Worm (Caenorhabditis elegans) whole organism, early embryonic: ENCODE data around the gene R13D7.2.
"Not testable (repeated sequence)": the region's sequence is repeated elsewhere in the genome, so short reads cannot be mapped to it uniquely, and the experiment has no call there.

Source experiments
- B0310.2 ChIP-seq: sonication (generic microtip); optimal IDR thresholded peaks from 2 replicates; lab custom pipeline; 2016; ENCODE audit warnings: mild to moderate bottlenecking, missing genetic modification characterization, missing compliant biosample characterization
- F13C5.2 ChIP-seq: sonication (generic microtip); optimal IDR thresholded peaks from 2 replicates; lab custom pipeline; 2017; ENCODE audit warnings: mild to moderate bottlenecking, missing genetic modification characterization, inconsistent platforms, missing compliant biosample characterization
- aly-1 ChIP-seq: sonication (generic microtip); optimal IDR thresholded peaks from 2 replicates; lab custom pipeline; 2016; ENCODE audit warnings: missing genetic modification characterization, missing compliant biosample characterization
- ama-1 ChIP-seq: fragments of 150-350 bp; optimal IDR thresholded peaks from 2 replicates; lab custom pipeline; 2014
- ceh-13 ChIP-seq: fragments of 200-800 bp; sonication (Bioruptor generic); optimal IDR thresholded peaks from 2 replicates; lab custom pipeline; 2018; ENCODE audit warnings: mild to moderate bottlenecking, missing genetic modification characterization, missing compliant biosample characterization
- ceh-36 ChIP-seq: sonication (generic microtip); optimal IDR thresholded peaks from 2 replicates; lab custom pipeline; 2016; ENCODE audit warnings: missing genetic modification characterization, inconsistent platforms, missing compliant biosample characterization
- ets-7 ChIP-seq: sonication (generic microtip); optimal IDR thresholded peaks from 2 replicates; lab custom pipeline; 2016; ENCODE audit warnings: missing genotype, missing genetic modification characterization, missing compliant biosample characterization
- flt-1 ChIP-seq: fragments of 200-800 bp; sonication (Bioruptor generic); IDR thresholded peaks from 2 replicates; pipeline ENCODE4 v1.3.6; 2022; ENCODE audit warnings: missing genetic modification characterization, missing compliant biosample characterization
- hmbx-1 ChIP-seq: sonication (generic microtip); optimal IDR thresholded peaks from 2 replicates; lab custom pipeline; 2016; ENCODE audit warnings: mild to moderate bottlenecking, missing genetic modification characterization, missing compliant biosample characterization
- hmg-4 ChIP-seq: fragments of 200-800 bp; sonication (Bioruptor generic); optimal IDR thresholded peaks from 2 replicates; lab custom pipeline; 2018; ENCODE audit warnings: mild to moderate bottlenecking, missing genetic modification characterization, missing compliant biosample characterization
- hnd-1 ChIP-seq: sonication (generic microtip); optimal IDR thresholded peaks from 2 replicates; lab custom pipeline; 2016; ENCODE audit warnings: missing genetic modification characterization, missing compliant biosample characterization
- pes-1 ChIP-seq: fragments of 200-800 bp; sonication (Bioruptor generic); IDR thresholded peaks from 2 replicates; pipeline ENCODE4 v1.3.6; 2022; ENCODE audit warnings: missing genetic modification reagents, missing genetic modification characterization, missing compliant biosample characterization
- scrt-1 ChIP-seq: fragments of 200-800 bp; sonication (Bioruptor generic); IDR thresholded peaks from 2 replicates; pipeline ENCODE4 v1.3.6; 2022; ENCODE audit warnings: missing genetic modification characterization, missing compliant biosample characterization
- sea-1 ChIP-seq: fragments of 200-800 bp; sonication (Bioruptor generic); conservative IDR thresholded peaks from 2 replicates; pipeline ENCODE4 v1.3.6; 2022; ENCODE audit warnings: missing genetic modification characterization, missing compliant biosample characterization
- tbx-11 ChIP-seq: fragments of 200-800 bp; sonication (Bioruptor generic); IDR thresholded peaks from 2 replicates; pipeline ENCODE4 v1.3.6; 2022; ENCODE audit warnings: missing genetic modification characterization, missing compliant biosample characterization
- tbx-37 ChIP-seq: fragments of 200-800 bp; sonication (Bioruptor generic); conservative IDR thresholded peaks from 2 replicates; pipeline ENCODE4 v1.3.6; 2022; ENCODE audit warnings: missing genetic modification reagents, missing genetic modification characterization, missing compliant biosample characterization
- tra-4 ChIP-seq: sonication (generic microtip); optimal IDR thresholded peaks from 2 replicates; lab custom pipeline; 2017; ENCODE audit warnings: missing genetic modification characterization, missing compliant biosample characterization

R13D7.2 gene

ce11 chrV:7437538-7437937 is 27.8 kb downstream of the R13D7.2 start, which contains the start of gene F25E5.9:
Gene F25E5.9 (minus strand): TSS chrV:7437919.
- TF ChIP-seq ceh-36 (tag; lab: Kevin White, UChicago) (no peak), tbx-11 (no peak), B0310.2 (tag; lab: Kevin White, UChicago) (no peak), ceh-13 (GFP tag; lab: Kevin White, UChicago) (no peak), flt-1 (GFP tag; lab: Robert Waterston, UW) (no peak)

- TF ChIP-seq scrt-1 (no peak), hnd-1 (tag; lab: Kevin White, UChicago) (no peak), ama-1 (lab: Kevin White, UChicago) (no peak), tbx-11 (no peak), aly-1 (tag; lab: Kevin White, UChicago) (no peak), sea-1 (GFP tag; lab: Robert Waterston, UW) (no peak), tbx-37 (GFP tag; lab: Robert Waterston, UW) (no peak), F13C5.2 (tag; lab: Kevin White, UChicago) (no peak), ceh-13 (GFP tag; lab: Kevin White, UChicago) (no peak)
Measured at ce11 chrV:7437985-7438384, 28.3 kb downstream of the R13D7.2 start, which contains the start of gene F25E5.16. Gene F25E5.16 (plus strand): TSS chrV:7438285.

ce11 chrV:7439807-7440206 is 30.1 kb downstream of the R13D7.2 start, which contains the start of gene try-13:
Gene try-13 (plus strand): TSS chrV:7440107.
- no peak for TF ChIP-seq flt-1 (GFP tag; lab: Robert Waterston, UW)
- no peak for TF ChIP-seq ets-7 (tag; lab: Kevin White, UChicago)
- no peak for TF ChIP-seq hnd-1 (tag; lab: Kevin White, UChicago)
- no peak for TF ChIP-seq hmbx-1 (tag; lab: Kevin White, UChicago)
- TF ChIP-seq pes-1 (GFP tag; lab: Robert Waterston, UW), result no peak
- TF ChIP-seq ceh-13 (GFP tag; lab: Kevin White, UChicago), result no peak
- no peak for TF ChIP-seq tra-4 (tag; lab: Kevin White, UChicago)
- TF ChIP-seq ceh-36 (tag; lab: Kevin White, UChicago), result no peak
- TF ChIP-seq aly-1 (tag; lab: Kevin White, UChicago), result no peak

ce11 chrV:7443480-7443879 is 33.8 kb downstream of the R13D7.2 start:
- TF ChIP-seq sea-1 (GFP tag; lab: Robert Waterston, UW) (peak; percentile 85), tbx-37 (GFP tag; lab: Robert Waterston, UW) (peak; percentile 34; the same call in 1 of the 2 replicates), scrt-1 (0 out of 2 replicates have a peak, but pooled peaks have one; percentile 35), tbx-11 (peak; percentile 68; the same call in 1 of the 2 replicates)

ce11 chrV:7444331-7444730 is 34.6 kb downstream of the R13D7.2 start, which contains the start of gene nhr-141:
Gene nhr-141 (plus strand): TSS chrV:7444661.
- not testable (repeated sequence) for TF ChIP-seq hnd-1, aly-1, ceh-36 (tag; lab: Kevin White, UChicago)

- TF ChIP-seq ama-1 (lab: Kevin White, UChicago), result no peak
- TF ChIP-seq tbx-11, result no peak
- no peak for TF ChIP-seq B0310.2 (tag; lab: Kevin White, UChicago)
- TF ChIP-seq scrt-1, result no peak
- TF ChIP-seq hnd-1 (tag; lab: Kevin White, UChicago), result no peak
- TF ChIP-seq tbx-37 (GFP tag; lab: Robert Waterston, UW), result no peak
- no peak for TF ChIP-seq ceh-36 (tag; lab: Kevin White, UChicago)
- TF ChIP-seq F13C5.2 (tag; lab: Kevin White, UChicago), result no peak
- TF ChIP-seq hmg-4 (GFP tag; lab: Kevin White, UChicago), result no peak
- no peak for TF ChIP-seq hmbx-1 (tag; lab: Kevin White, UChicago)
- no peak for TF ChIP-seq pes-1 (GFP tag; lab: Robert Waterston, UW)
- TF ChIP-seq sea-1 (GFP tag; lab: Robert Waterston, UW), result no peak
Measured at ce11 chrV:7446965-7447364, 37.3 kb downstream of the R13D7.2 start, which contains the start of gene F25E5.5. Gene F25E5.5 (plus strand): TSS chrV:7447265.

ce11 chrV:7449303-7449827 is 39.7 kb downstream of the R13D7.2 start, which contains the start of gene try-12:
Gene try-12 (plus strand): TSS chrV:7449353.
- TF ChIP-seq ceh-13 (GFP tag; lab: Kevin White, UChicago), result no peak
- TF ChIP-seq ama-1 (lab: Kevin White, UChicago), result no peak
- TF ChIP-seq pes-1 (GFP tag; lab: Robert Waterston, UW), result no peak
- no peak for TF ChIP-seq hnd-1 (tag; lab: Kevin White, UChicago)
- no peak for TF ChIP-seq aly-1 (tag; lab: Kevin White, UChicago)
- TF ChIP-seq F13C5.2 (tag; lab: Kevin White, UChicago), result no peak
- TF ChIP-seq sea-1 (GFP tag; lab: Robert Waterston, UW), result no peak
- TF ChIP-seq flt-1 (GFP tag; lab: Robert Waterston, UW), result no peak
- no peak for TF ChIP-seq B0310.2 (tag; lab: Kevin White, UChicago)
- TF ChIP-seq ceh-36 (tag; lab: Kevin White, UChicago), result no peak
- TF ChIP-seq ets-7 (tag; lab: Kevin White, UChicago), result no peak
- no peak for TF ChIP-seq hmbx-1 (tag; lab: Kevin White, UChicago)

- TF ChIP-seq ama-1 (lab: Kevin White, UChicago) (no peak), hmbx-1 (tag; lab: Kevin White, UChicago) (no peak), tra-4 (tag; lab: Kevin White, UChicago) (no peak), sea-1 (GFP tag; lab: Robert Waterston, UW) (no peak), ceh-13 (GFP tag; lab: Kevin White, UChicago) (no peak), pes-1 (GFP tag; lab: Robert Waterston, UW) (no peak), flt-1 (GFP tag; lab: Robert Waterston, UW) (no peak), ets-7 (tag; lab: Kevin White, UChicago) (no peak), hmg-4 (GFP tag; lab: Kevin White, UChicago) (no peak), hnd-1 (tag; lab: Kevin White, UChicago) (no peak), F13C5.2 (tag; lab: Kevin White, UChicago) (no peak), B0310.2 (tag; lab: Kevin White, UChicago) (no peak), ceh-36 (tag; lab: Kevin White, UChicago) (no peak), scrt-1 (no peak), aly-1 (tag; lab: Kevin White, UChicago) (no peak), tbx-11 (no peak), tbx-37 (GFP tag; lab: Robert Waterston, UW) (no peak)
Measured at ce11 chrV:7451421-7451820, 41.7 kb downstream of the R13D7.2 start, which contains the start of gene try-11. Gene try-11 (plus strand): TSS chrV:7451721.
